Fruit fly (Drosophila melanogaster): ENCODE data around the gene Exo84.

The Exo84 gene

DNA sequence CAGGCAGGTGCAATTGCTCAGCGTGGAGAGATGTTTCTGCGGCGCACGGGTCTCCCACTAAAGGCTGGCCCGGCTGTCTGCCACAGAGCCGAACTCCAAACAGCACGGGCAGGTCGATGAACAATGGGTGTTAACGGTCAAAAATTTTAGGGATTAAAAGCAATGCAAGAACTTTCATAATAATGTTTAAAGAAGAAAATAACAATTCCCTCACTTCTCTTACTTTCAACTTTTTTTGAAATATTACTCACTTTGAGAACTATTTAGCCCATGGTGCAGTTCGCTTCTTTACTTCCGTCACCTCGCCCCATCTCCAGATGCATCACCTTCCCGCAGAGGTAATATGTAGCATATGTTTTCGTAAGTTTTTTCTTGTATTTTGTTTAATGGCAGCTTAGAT, 20.4 kb upstream of the Exo84 start (continued):
- TF ChIP-seq CG3065 (GFP tag; optimal IDR thresholded peaks at IDR 0.05) (no peak), CG15011 (GFP tag; optimal IDR thresholded peaks at IDR 0.05) (no peak), CG15601 (tag; optimal IDR thresholded peaks at IDR 0.05) (no peak), Hand (GFP tag; optimal IDR thresholded peaks at IDR 0.05) (no peak), CG12942 (GFP tag; optimal IDR thresholded peaks at IDR 0.05) (no peak), CG12219 (GFP tag; optimal IDR thresholded peaks at IDR 0.05) (no peak), CG12744 (GFP tag; optimal IDR thresholded peaks at IDR 0.05) (no peak), corto (GFP tag; optimal IDR thresholded peaks at IDR 0.05) (peak; percentile 10), Tbp (GFP tag; optimal IDR thresholded peaks at IDR 0.05) (no peak), Chrac-16 (GFP tag; optimal IDR thresholded peaks at IDR 0.05) (no peak), lbe (GFP tag; optimal IDR thresholded peaks at IDR 0.05) (peak; percentile 11), Hr3 (GFP tag; optimal IDR thresholded peaks at IDR 0.05) (no peak), sd (tag; optimal IDR thresholded peaks at IDR 0.05) (no peak), CG7745 (tag; optimal IDR thresholded peaks at IDR 0.05) (no peak), CG8290 (GFP tag; optimal IDR thresholded peaks at IDR 0.05) (no peak), CG8290 (tag; optimal IDR thresholded peaks at IDR 0.05) (no peak), sens-2 (GFP tag; IDR thresholded peaks at IDR 0.05) (0 out of 2 replicates have a peak, but pooled peaks have one; percentile 15), phol (tag; optimal IDR thresholded peaks at IDR 0.05) (peak; percentile 26), emc (GFP tag; optimal IDR thresholded peaks at IDR 0.05) (no peak), zfh1 (GFP tag; IDR thresholded peaks at IDR 0.05) (peak; percentile 75), Trl (optimal IDR thresholded peaks at IDR 0.05) (no peak), Trl (GFP tag; optimal IDR thresholded peaks at IDR 0.05) (no peak), Rx (GFP tag; IDR thresholded peaks at IDR 0.05) (peak; percentile 37; the same call in 1 of the 2 replicates), gsb (GFP tag; IDR thresholded peaks at IDR 0.05) (no peak), Elba2 (GFP tag; optimal IDR thresholded peaks at IDR 0.05) (no peak), Dp (GFP tag; optimal IDR thresholded peaks at IDR 0.05) (no peak), CG12071 (GFP tag; optimal IDR thresholded peaks at IDR 0.05) (no peak), bsh (GFP tag; optimal IDR thresholded peaks at IDR 0.05) (peak; percentile 51 to 72), CG14965 (GFP tag; optimal IDR thresholded peaks at IDR 0.05; ENCODE audit: borderline replicate concordance) (no peak), Sin3A (optimal IDR thresholded peaks at IDR 0.05) (no peak), CG7556 (GFP tag; optimal IDR thresholded peaks at IDR 0.05) (no peak), slbo (GFP tag; IDR thresholded peaks at IDR 0.05) (no peak), cwo (GFP tag; optimal IDR thresholded peaks at IDR 0.05) (no peak), stc (GFP tag; IDR thresholded peaks at IDR 0.05) (peak; percentile 49; the same call in 1 of the 2 replicates), CG10654 (GFP tag; optimal IDR thresholded peaks at IDR 0.05) (no peak), pum (GFP tag; optimal IDR thresholded peaks at IDR 0.05) (no peak), ac (GFP tag; optimal IDR thresholded peaks at IDR 0.05) (no peak), NfI (GFP tag; optimal IDR thresholded peaks at IDR 0.05) (no peak), ato (GFP tag; IDR thresholded peaks at IDR 0.05; ENCODE audit: partially characterized antibody) (no peak), salm (tag; optimal IDR thresholded peaks at IDR 0.05) (no peak), CG13775 (GFP tag; optimal IDR thresholded peaks at IDR 0.05) (no peak), CG32532 (GFP tag; IDR thresholded peaks at IDR 0.05) (no peak), Antp (GFP tag; optimal IDR thresholded peaks at IDR 0.05) (no peak), exex (tag; optimal IDR thresholded peaks at IDR 0.05) (no peak), CG11560 (tag; IDR thresholded peaks at IDR 0.05) (no peak), CG7357 (GFP tag; IDR thresholded peaks at IDR 0.05) (no peak), CG18262 (tag; optimal IDR thresholded peaks at IDR 0.05) (peak; percentile 38), CG9817 (tag; optimal IDR thresholded peaks at IDR 0.05) (no peak), nom (GFP tag; optimal IDR thresholded peaks at IDR 0.05) (peak; percentile 32), Scr (GFP tag; IDR thresholded peaks at IDR 0.05; ENCODE audit: partially characterized antibody) (no peak), Sry-δ (GFP tag; optimal IDR thresholded peaks at IDR 0.05) (no peak), gt (GFP tag; IDR thresholded peaks at IDR 0.05) (no peak), ara (GFP tag; IDR thresholded peaks at IDR 0.05) (peak; percentile 57; the same call in 1 of the 2 replicates)

Measured in whole organism, embryonic.